Worm (Caenorhabditis elegans): Measurements from ENCODE around the gene crn-3.

The crn-3 gene

DNA sequence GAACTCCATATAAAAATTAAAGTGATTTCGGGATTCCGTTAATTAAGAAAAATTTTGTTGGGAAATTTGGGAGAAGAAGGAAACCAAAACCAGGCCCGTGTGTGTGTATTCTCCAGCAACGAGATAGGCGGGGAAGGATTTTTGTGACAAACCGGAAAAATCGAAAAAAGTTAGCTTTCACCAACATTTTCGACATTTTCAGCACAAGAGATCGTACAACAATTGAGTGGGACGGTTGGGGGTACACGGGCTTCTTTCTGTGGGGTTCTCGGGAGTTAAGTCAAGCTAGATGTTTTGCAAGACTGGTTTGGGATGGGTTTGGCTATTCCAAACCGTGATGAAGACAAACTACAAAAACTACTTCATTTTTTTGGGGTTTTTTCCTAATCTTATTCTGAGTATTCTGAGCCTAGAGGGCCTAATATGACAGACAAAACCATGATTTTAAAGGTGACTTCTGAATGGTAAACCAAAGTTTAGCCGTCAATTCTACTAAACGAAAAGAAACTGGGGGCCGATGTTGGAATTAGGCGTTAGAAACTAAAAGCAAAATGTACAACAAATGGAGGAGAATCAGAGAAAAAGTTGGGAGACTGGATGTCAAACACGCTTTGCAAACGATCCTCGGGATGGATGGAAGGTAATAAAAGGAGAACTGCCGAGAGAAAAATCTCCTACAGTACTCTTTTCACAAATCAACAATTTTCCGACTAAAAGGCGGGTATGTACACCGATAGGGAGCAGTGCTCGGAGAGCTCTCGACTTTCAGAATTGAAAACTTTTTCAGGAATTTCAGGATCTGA, 45.0 kb upstream of the crn-3 start (continued):
- peak; percentile 6 for TF ChIP-seq Y67H2A.10 (GFP tag; conservative IDR thresholded peaks at IDR 0.05)
- no peak for TF ChIP-seq ztf-22 (GFP tag; optimal IDR thresholded peaks at IDR 0.05)
- no peak for TF ChIP-seq snpc-4 (GFP tag; optimal IDR thresholded peaks at IDR 0.05)
- TF ChIP-seq snpc-4 (tag; optimal IDR thresholded peaks at IDR 0.05) = no peak
- TF ChIP-seq C17E4.6 (GFP tag; IDR thresholded peaks at IDR 0.05) = no peak
- no peak for TF ChIP-seq tbp1 (GFP tag; optimal IDR thresholded peaks at IDR 0.05)
- TF ChIP-seq cebp-2 (GFP tag; IDR thresholded peaks at IDR 0.05) = no peak
- TF ChIP-seq fkh-3 (tag; optimal IDR thresholded peaks at IDR 0.05) = no peak
- TF ChIP-seq ztf-26 (tag; optimal IDR thresholded peaks at IDR 0.05) = no peak
- peak; percentile 13; the same call in 1 of the 2 replicates for TF ChIP-seq dox-1 (GFP tag; IDR thresholded peaks at IDR 0.05)
- no peak for TF ChIP-seq F23B12.7 (tag; optimal IDR thresholded peaks at IDR 0.05; ENCODE audit: insufficient read depth)
- TF ChIP-seq ztf-3 (GFP tag; optimal IDR thresholded peaks at IDR 0.05) = no peak
- TF ChIP-seq B0336.3 (GFP tag; IDR thresholded peaks at IDR 0.05) = peak; percentile 48
- no peak for TF ChIP-seq zfh-2 (GFP tag; conservative IDR thresholded peaks at IDR 0.05)
- peak; percentile 57 for TF ChIP-seq athp-1 (tag; optimal IDR thresholded peaks at IDR 0.05)
- TF ChIP-seq K11D2.4 (GFP tag; IDR thresholded peaks at IDR 0.05) = peak; percentile 8; the same call in 1 of the 2 replicates
- no peak for TF ChIP-seq B0035.1 (tag; optimal IDR thresholded peaks at IDR 0.05)
- 0 out of 2 replicates have a peak, but pooled peaks have one; percentile 49 for TF ChIP-seq aptf-2 (GFP tag; conservative IDR thresholded peaks at IDR 0.05)
- TF ChIP-seq ceh-27 (GFP tag; optimal IDR thresholded peaks at IDR 0.05) = no peak
- TF ChIP-seq akir-1 (GFP tag; optimal IDR thresholded peaks at IDR 0.05) = no peak
- peak; percentile 12; the same call in 1 of the 2 replicates for TF ChIP-seq Y56A3A.18 (GFP tag; IDR thresholded peaks at IDR 0.05)
- TF ChIP-seq ceh-58 (GFP tag; IDR thresholded peaks at IDR 0.05) = 0 out of 2 replicates have a peak, but pooled peaks have one; percentile 51
- peak; percentile 18; the same call in 1 of the 2 replicates for TF ChIP-seq madf-3 (GFP tag; IDR thresholded peaks at IDR 0.05)
- TF ChIP-seq T26A5.8 (tag; optimal IDR thresholded peaks at IDR 0.05) = peak; percentile 43
- no peak for TF ChIP-seq F57C9.4 (tag; optimal IDR thresholded peaks at IDR 0.05)
- peak; percentile 26 for TF ChIP-seq chd-7 (tag; optimal IDR thresholded peaks at IDR 0.05)
- TF ChIP-seq attf-5 (GFP tag; optimal IDR thresholded peaks at IDR 0.05) = peak; percentile 23
- TF ChIP-seq ama-1 (optimal IDR thresholded peaks at IDR 0.05) = peak; percentile 93
- TF ChIP-seq ama-1 (GFP tag; optimal IDR thresholded peaks at IDR 0.05) = no peak
- no peak for TF ChIP-seq nhr-179 (tag; optimal IDR thresholded peaks at IDR 0.05)
- no peak for TF ChIP-seq snpc-1.3 (tag; optimal IDR thresholded peaks at IDR 0.05; ENCODE audit: insufficient read depth)
- peak; percentile 8; the same call in 1 of the 2 replicates for TF ChIP-seq rcor-1 (GFP tag; IDR thresholded peaks at IDR 0.05)
- peak; percentile 3; the same call in 1 of the 2 replicates for TF ChIP-seq Y53F4B.3 (GFP tag; IDR thresholded peaks at IDR 0.05)
- TF ChIP-seq hlh-26 (GFP tag; conservative IDR thresholded peaks at IDR 0.05) = no peak
- TF ChIP-seq egl-18 (GFP tag; IDR thresholded peaks at IDR 0.05) = no peak
- TF ChIP-seq mxl-1 (tag; optimal IDR thresholded peaks at IDR 0.05) = no peak
- TF ChIP-seq lin-40 (tag; optimal IDR thresholded peaks at IDR 0.05) = no peak
- no peak for TF ChIP-seq efl-1 (GFP tag; optimal IDR thresholded peaks at IDR 0.05)
- no peak for TF ChIP-seq ztf-25 (GFP tag; IDR thresholded peaks at IDR 0.05)
- no peak for TF ChIP-seq nhr-80 (tag; optimal IDR thresholded peaks at IDR 0.05)
- TF ChIP-seq ztf-28 (GFP tag; IDR thresholded peaks at IDR 0.05) = peak; percentile 58; the same call in 1 of the 2 replicates
- TF ChIP-seq madf-8 (GFP tag; conservative IDR thresholded peaks at IDR 0.05) = no peak
- TF ChIP-seq attf-3 (GFP tag; conservative IDR thresholded peaks at IDR 0.05) = no peak; the same call in 1 of the 2 replicates
- TF ChIP-seq snpc-3.4 (tag; optimal IDR thresholded peaks at IDR 0.05) = no peak
- TF ChIP-seq hmg-1.2 (GFP tag; IDR thresholded peaks at IDR 0.05) = peak; percentile 28; the same call in 1 of the 2 replicates
- peak; percentile 48 for TF ChIP-seq ekl-4 (GFP tag; IDR thresholded peaks at IDR 0.05)
- peak; percentile 44; the same call in 1 of the 2 replicates for TF ChIP-seq Y53G8AR.9 (GFP tag; conservative IDR thresholded peaks at IDR 0.05)
